Worm (Caenorhabditis elegans): ENCODE measurements around the gene rabn-5.

Gene rabn-5

ce11 chrIII:5864270-5864669 is at the start of gene rabn-5:
rabn-5 (plus strand) TSS chrIII:5864553.
- no peak for TF ChIP-seq nhr-25 (tag; optimal IDR thresholded peaks at IDR 0.05)
- peak; percentile 53 for TF ChIP-seq C34F6.9 (tag; optimal IDR thresholded peaks at IDR 0.05)
- TF ChIP-seq fos-1 (tag; optimal IDR thresholded peaks at IDR 0.05) = peak; percentile 57

ce11 chrIII:5814799-5815198 is 49.6 kb upstream of the rabn-5 start, which contains the start of gene R12B2.7:
R12B2.7 (plus strand) TSS chrIII:5815045.
- no peak for TF ChIP-seq lsy-2 (tag; optimal IDR thresholded peaks at IDR 0.05)
- no peak for TF ChIP-seq nhr-23 (tag; optimal IDR thresholded peaks at IDR 0.05)
- no peak for TF ChIP-seq C34F6.9 (tag; optimal IDR thresholded peaks at IDR 0.05)
- no peak for TF ChIP-seq lin-13 (GFP tag; optimal IDR thresholded peaks at IDR 0.05)
- TF ChIP-seq elt-3 (tag; optimal IDR thresholded peaks at IDR 0.05) = no peak
- TF ChIP-seq elt-1 (tag; optimal IDR thresholded peaks at IDR 0.05) = no peak
- TF ChIP-seq ceh-82 (tag; optimal IDR thresholded peaks at IDR 0.05) = no peak
- TF ChIP-seq sma-9 (GFP tag; optimal IDR thresholded peaks at IDR 0.05) = peak; percentile 48
- no peak for TF ChIP-seq sma-9 (tag; optimal IDR thresholded peaks at IDR 0.05)
- TF ChIP-seq mdl-1 (tag; optimal IDR thresholded peaks at IDR 0.05) = no peak
- TF ChIP-seq nhr-12 (tag; optimal IDR thresholded peaks at IDR 0.05) = no peak
- TF ChIP-seq peb-1 (tag; optimal IDR thresholded peaks at IDR 0.05) = no peak
- no peak for TF ChIP-seq ztf-4 (tag; optimal IDR thresholded peaks at IDR 0.05)
- TF ChIP-seq nhr-10 (tag; optimal IDR thresholded peaks at IDR 0.05) = no peak
- peak; percentile 6 for TF ChIP-seq nhr-25 (tag; optimal IDR thresholded peaks at IDR 0.05)
- TF ChIP-seq Y55F3AM.14 (GFP tag; optimal IDR thresholded peaks at IDR 0.05) = no peak
- no peak for TF ChIP-seq gmeb-1 (tag; optimal IDR thresholded peaks at IDR 0.05)
- no peak for TF ChIP-seq nhr-237 (tag; optimal IDR thresholded peaks at IDR 0.05)
- TF ChIP-seq R02D3.7 (tag; optimal IDR thresholded peaks at IDR 0.05) = no peak
- TF ChIP-seq alr-1 (tag; optimal IDR thresholded peaks at IDR 0.05) = no peak
- TF ChIP-seq unc-62 (GFP tag; optimal IDR thresholded peaks at IDR 0.05) = no peak
- peak; percentile 11 for TF ChIP-seq F13H6.1 (tag; optimal IDR thresholded peaks at IDR 0.05)
- TF ChIP-seq sma-3 (GFP tag; optimal IDR thresholded peaks at IDR 0.05) = peak; percentile 34
- peak; percentile 15 for TF ChIP-seq nhr-21 (tag; optimal IDR thresholded peaks at IDR 0.05)

ce11 chrIII:5815932-5816331 is 48.4 kb upstream of the rabn-5 start, which contains the start of gene sma-4:
sma-4 (plus strand) TSS chrIII:5816232.
- TF ChIP-seq nhr-237 (tag; optimal IDR thresholded peaks at IDR 0.05) (no peak), blmp-1 (tag; optimal IDR thresholded peaks at IDR 0.05; ENCODE audit: insufficient read depth) (no peak), nhr-129 (tag; optimal IDR thresholded peaks at IDR 0.05) (no peak), nhr-10 (tag; optimal IDR thresholded peaks at IDR 0.05) (no peak), Y55F3AM.14 (GFP tag; optimal IDR thresholded peaks at IDR 0.05) (no peak), lin-11 (tag; optimal IDR thresholded peaks at IDR 0.05) (no peak), ZK546.5 (tag; optimal IDR thresholded peaks at IDR 0.05) (no peak), elt-3 (tag; optimal IDR thresholded peaks at IDR 0.05) (no peak), fos-1 (tag; optimal IDR thresholded peaks at IDR 0.05) (no peak), nhr-77 (tag; optimal IDR thresholded peaks at IDR 0.05) (no peak), ama-1 (optimal IDR thresholded peaks at IDR 0.05) (no peak), ztf-11 (tag; optimal IDR thresholded peaks at IDR 0.05) (no peak), alr-1 (tag; optimal IDR thresholded peaks at IDR 0.05) (no peak), F13H6.1 (tag; optimal IDR thresholded peaks at IDR 0.05) (no peak), C34F6.9 (tag; optimal IDR thresholded peaks at IDR 0.05) (no peak), sma-3 (GFP tag; optimal IDR thresholded peaks at IDR 0.05) (no peak), dmd-4 (tag; optimal IDR thresholded peaks at IDR 0.05) (no peak), nhr-25 (tag; optimal IDR thresholded peaks at IDR 0.05) (no peak), lin-39 (tag; optimal IDR thresholded peaks at IDR 0.05) (no peak), mbf-1 (tag; optimal IDR thresholded peaks at IDR 0.05) (no peak)

- TF ChIP-seq ztf-4 (tag; optimal IDR thresholded peaks at IDR 0.05) (no peak), lsy-2 (tag; optimal IDR thresholded peaks at IDR 0.05) (no peak)
Observed at ce11 chrIII:5822816-5823215, 41.5 kb upstream of the rabn-5 start.

ce11 chrIII:5823617-5824016 is 40.7 kb upstream of the rabn-5 start, which contains the start of gene R12B2.8:
R12B2.8 (plus strand) TSS chrIII:5823917.
- no peak for TF ChIP-seq nhr-12 (tag; optimal IDR thresholded peaks at IDR 0.05)
- TF ChIP-seq ceh-82 (tag; optimal IDR thresholded peaks at IDR 0.05) = no peak
- no peak for TF ChIP-seq R02D3.7 (tag; optimal IDR thresholded peaks at IDR 0.05)
- TF ChIP-seq lsy-2 (tag; optimal IDR thresholded peaks at IDR 0.05) = no peak
- TF ChIP-seq zag-1 (tag; optimal IDR thresholded peaks at IDR 0.05) = no peak
- no peak for TF ChIP-seq C34F6.9 (tag; optimal IDR thresholded peaks at IDR 0.05)
- TF ChIP-seq elt-3 (tag; optimal IDR thresholded peaks at IDR 0.05) = no peak
- no peak for TF ChIP-seq ztf-1 (GFP tag; conservative IDR thresholded peaks at IDR 0.05)
- TF ChIP-seq sma-3 (GFP tag; optimal IDR thresholded peaks at IDR 0.05) = no peak
- no peak for TF ChIP-seq skn-1 (tag; optimal IDR thresholded peaks at IDR 0.05)
- TF ChIP-seq F13H6.1 (tag; optimal IDR thresholded peaks at IDR 0.05) = no peak
- TF ChIP-seq mbf-1 (tag; optimal IDR thresholded peaks at IDR 0.05) = no peak
- TF ChIP-seq nhr-25 (tag; optimal IDR thresholded peaks at IDR 0.05) = no peak
- no peak for TF ChIP-seq crh-2 (tag; optimal IDR thresholded peaks at IDR 0.05)

Data from whole organism, L2 larva.